Worm (Caenorhabditis elegans) whole organism, young adult: ENCODE measurements around the gene pigg-1.

Experiments
- F33H1.4 ChIP-seq: fragments of 200-800 bp; sonication (Bioruptor generic); IDR thresholded peaks from 2 replicates; pipeline ENCODE4 v1.3.6; 2022; ENCODE audit warnings: missing genetic modification reagents, missing genetic modification characterization, missing compliant biosample characterization
- F37B4.10 ChIP-seq: fragments of 200-800 bp; sonication (Bioruptor generic); IDR thresholded peaks from 2 replicates; pipeline ENCODE4 v1.3.6; 2022; ENCODE audit warnings: missing genetic modification characterization, missing compliant biosample characterization
- F49E8.2 ChIP-seq: sonication (generic microtip); optimal IDR thresholded peaks from 3 replicates; lab custom pipeline; 2017; ENCODE audit warnings: missing genetic modification characterization, mild to moderate bottlenecking, missing compliant biosample characterization, antibody characterized with exemption, moderate library complexity; ENCODE audit not compliant: insufficient read depth
- F52B5.7 ChIP-seq: sonication (generic microtip); optimal IDR thresholded peaks from 2 replicates; lab custom pipeline; 2016; ENCODE audit warnings: mild to moderate bottlenecking, missing genetic modification characterization, missing compliant biosample characterization
- F57A8.1 ChIP-seq: fragments of 200-800 bp; sonication (Bioruptor generic); optimal IDR thresholded peaks from 2 replicates; lab custom pipeline; 2018; ENCODE audit warnings: mild to moderate bottlenecking, missing genetic modification characterization, moderate library complexity, missing compliant biosample characterization
- F57C9.4 ChIP-seq: sonication (generic microtip); optimal IDR thresholded peaks from 2 replicates; lab custom pipeline; 2017; ENCODE audit warnings: mild to moderate bottlenecking, missing genetic modification characterization, missing compliant biosample characterization
- K11D2.4 ChIP-seq: fragments of 200-800 bp; sonication (Bioruptor generic); IDR thresholded peaks from 2 replicates; pipeline ENCODE4 v1.3.6; 2022; ENCODE audit warnings: missing genetic modification reagents, missing genetic modification characterization, missing compliant biosample characterization
- T26A5.8 ChIP-seq: sonication (generic microtip); optimal IDR thresholded peaks from 2 replicates; lab custom pipeline; 2016; ENCODE audit warnings: missing genetic modification characterization, missing compliant biosample characterization
- Y53F4B.3 ChIP-seq: fragments of 200-800 bp; sonication (Bioruptor generic); IDR thresholded peaks from 2 replicates; pipeline ENCODE4 v1.3.6; 2022; ENCODE audit warnings: missing genetic modification reagents, missing genetic modification characterization, missing compliant biosample characterization
- Y53G8AR.9 ChIP-seq: fragments of 200-800 bp; sonication (Bioruptor generic); conservative IDR thresholded peaks from 2 replicates; pipeline ENCODE4 v1.3.6; 2022; ENCODE audit warnings: missing genetic modification reagents, missing genetic modification characterization, missing compliant biosample characterization
- ZK185.1 ChIP-seq: sonication (generic microtip); optimal IDR thresholded peaks from 2 replicates; lab custom pipeline; 2016; ENCODE audit warnings: mild to moderate bottlenecking, missing genetic modification characterization, missing compliant biosample characterization; ENCODE audit not compliant: poor library complexity, severe bottlenecking
- akir-1 ChIP-seq: fragments of 200-800 bp; sonication (Bioruptor generic); optimal IDR thresholded peaks from 2 replicates; lab custom pipeline; 2018; ENCODE audit warnings: mild to moderate bottlenecking, missing genetic modification characterization, moderate library complexity, missing compliant biosample characterization
- aptf-2 ChIP-seq: fragments of 200-800 bp; sonication (Bioruptor generic); conservative IDR thresholded peaks from 2 replicates; pipeline ENCODE4 v1.3.6; 2022; ENCODE audit warnings: missing genetic modification reagents, missing genetic modification characterization, missing compliant biosample characterization
- atf-7 ChIP-seq: sonication (generic microtip); optimal IDR thresholded peaks from 2 replicates; lab custom pipeline; 2017; ENCODE audit warnings: mild to moderate bottlenecking, missing genetic modification characterization, missing compliant biosample characterization
- attf-3 ChIP-seq: fragments of 200-800 bp; sonication (Bioruptor generic); conservative IDR thresholded peaks from 2 replicates; pipeline ENCODE4 v1.3.6; 2022; ENCODE audit warnings: missing genetic modification reagents, missing genetic modification characterization, missing compliant biosample characterization
- attf-5 ChIP-seq: fragments of 200-800 bp; sonication (Bioruptor generic); optimal IDR thresholded peaks from 2 replicates; lab custom pipeline; 2018; ENCODE audit warnings: mild to moderate bottlenecking, missing genetic modification characterization, missing compliant biosample characterization
- attf-6 ChIP-seq: fragments of 200-800 bp; sonication (Bioruptor generic); IDR thresholded peaks from 2 replicates; pipeline ENCODE4 v1.3.6; 2022; ENCODE audit warnings: missing genetic modification reagents, missing genetic modification characterization, missing compliant biosample characterization
- ceh-100 ChIP-seq: fragments of 200-800 bp; sonication (Bioruptor generic); IDR thresholded peaks from 2 replicates; pipeline ENCODE4 v1.3.6; 2022; ENCODE audit warnings: missing genetic modification reagents, missing genetic modification characterization, missing compliant biosample characterization
- ceh-58 ChIP-seq: fragments of 200-800 bp; sonication (Bioruptor generic); IDR thresholded peaks from 2 replicates; pipeline ENCODE4 v1.3.6; 2022; ENCODE audit warnings: missing genetic modification characterization, missing compliant biosample characterization
- ceh-79 ChIP-seq: sonication (generic microtip); optimal IDR thresholded peaks from 2 replicates; lab custom pipeline; 2017; ENCODE audit warnings: mild to moderate bottlenecking, missing genetic modification characterization, missing compliant biosample characterization
- ceh-91 ChIP-seq: fragments of 200-800 bp; sonication (Bioruptor generic); IDR thresholded peaks from 2 replicates; pipeline ENCODE4 v1.3.6; 2022; ENCODE audit warnings: missing genetic modification reagents, missing genetic modification characterization, missing compliant biosample characterization
- die-1 ChIP-seq: sonication (generic microtip); optimal IDR thresholded peaks from 2 replicates; lab custom pipeline; 2016; ENCODE audit warnings: missing genotype, mild to moderate bottlenecking, missing genetic modification characterization, missing compliant biosample characterization
- dpl-1 ChIP-seq: fragments of 150-350 bp; optimal IDR thresholded peaks from 2 replicates; lab custom pipeline; 2014; ENCODE audit warnings: missing biosample characterization, missing genetic modification reagents, missing genetic modification characterization
- egl-44 ChIP-seq: fragments of 200-800 bp; sonication (Bioruptor generic); IDR thresholded peaks from 2 replicates; pipeline ENCODE4 v1.3.6; 2022; ENCODE audit warnings: missing genetic modification reagents, missing genetic modification characterization, missing compliant biosample characterization
- egrh-3 ChIP-seq: fragments of 200-800 bp; sonication (Bioruptor generic); IDR thresholded peaks from 2 replicates; pipeline ENCODE4 v1.3.6; 2022; ENCODE audit warnings: missing genetic modification reagents, missing genetic modification characterization, missing compliant biosample characterization
- hmg-1.2 ChIP-seq: fragments of 200-800 bp; sonication (Bioruptor generic); IDR thresholded peaks from 2 replicates; pipeline ENCODE4 v1.3.6; 2022; ENCODE audit warnings: missing genetic modification reagents, missing genetic modification characterization, missing compliant biosample characterization
- lag-1 ChIP-seq: fragments of 200-800 bp; sonication (Bioruptor generic); IDR thresholded peaks from 2 replicates; pipeline ENCODE4 v1.3.6; 2022; ENCODE audit warnings: missing genetic modification reagents, missing genetic modification characterization, missing compliant biosample characterization
- let-526 ChIP-seq: fragments of 200-800 bp; sonication (Bioruptor generic); IDR thresholded peaks from 2 replicates; pipeline ENCODE4 v1.3.6; 2022; ENCODE audit warnings: missing genetic modification reagents, missing genetic modification characterization, missing compliant biosample characterization
- lin-26 ChIP-seq: fragments of 200-800 bp; sonication (Bioruptor generic); IDR thresholded peaks from 2 replicates; pipeline ENCODE4 v1.3.6; 2022; ENCODE audit warnings: missing genetic modification reagents, missing genetic modification characterization, missing compliant biosample characterization
- lin-54 ChIP-seq: fragments of 200-800 bp; sonication (Bioruptor generic); optimal IDR thresholded peaks from 2 replicates; lab custom pipeline; 2018; ENCODE audit warnings: mild to moderate bottlenecking, missing genetic modification characterization, missing compliant biosample characterization
- lir-1 ChIP-seq: fragments of 200-800 bp; sonication (Bioruptor generic); conservative IDR thresholded peaks from 2 replicates; pipeline ENCODE4 v1.3.6; 2022; ENCODE audit warnings: missing genetic modification reagents, missing genetic modification characterization, missing compliant biosample characterization
- madf-3 ChIP-seq: fragments of 200-800 bp; sonication (Bioruptor generic); IDR thresholded peaks from 2 replicates; pipeline ENCODE4 v1.3.6; 2022; ENCODE audit warnings: missing genetic modification reagents, missing genetic modification characterization, missing compliant biosample characterization
- nfyb-1 ChIP-seq: fragments of 200-800 bp; sonication (Bioruptor generic); IDR thresholded peaks from 2 replicates; pipeline ENCODE4 v1.3.6; 2022; ENCODE audit warnings: missing genetic modification reagents, missing genetic modification characterization, missing compliant biosample characterization
- nhr-120 ChIP-seq: fragments of 200-800 bp; sonication (Bioruptor generic); IDR thresholded peaks from 2 replicates; pipeline ENCODE4 v1.3.6; 2022; ENCODE audit warnings: missing genetic modification characterization, missing compliant biosample characterization
- nhr-90 ChIP-seq: sonication (generic microtip); optimal IDR thresholded peaks from 2 replicates; lab custom pipeline; 2016; ENCODE audit warnings: missing genotype, mild to moderate bottlenecking, missing genetic modification characterization, missing compliant biosample characterization
- sea-2 ChIP-seq: fragments of 200-800 bp; sonication (Bioruptor generic); IDR thresholded peaks from 2 replicates; pipeline ENCODE4 v1.3.6; 2022; ENCODE audit warnings: missing genetic modification characterization, missing compliant biosample characterization
- tlf-1 ChIP-seq: fragments of 200-800 bp; sonication (Bioruptor generic); optimal IDR thresholded peaks from 2 replicates; lab custom pipeline; 2018; ENCODE audit warnings: mild to moderate bottlenecking, missing genetic modification characterization, missing compliant biosample characterization
- unc-62 ChIP-seq: fragments of 150-350 bp; optimal IDR thresholded peaks from 2 replicates; lab custom pipeline; 2014; ENCODE audit warnings: missing biosample characterization, missing genetic modification reagents, missing genetic modification characterization
- zim-3 ChIP-seq: sonication (generic microtip); optimal IDR thresholded peaks from 2 replicates; lab custom pipeline; 2017; ENCODE audit warnings: mild to moderate bottlenecking, missing genetic modification characterization, moderate library complexity, missing compliant biosample characterization
- ztf-18 ChIP-seq: sonication (generic microtip); optimal IDR thresholded peaks from 2 replicates; lab custom pipeline; 2016; ENCODE audit warnings: missing genotype, mild to moderate bottlenecking, missing genetic modification characterization, missing compliant biosample characterization
- ztf-25 ChIP-seq: fragments of 200-800 bp; sonication (Bioruptor generic); IDR thresholded peaks from 2 replicates; pipeline ENCODE4 v1.3.6; 2022; ENCODE audit warnings: missing genetic modification reagents, missing genetic modification characterization, missing compliant biosample characterization

pigg-1 gene

DNA sequence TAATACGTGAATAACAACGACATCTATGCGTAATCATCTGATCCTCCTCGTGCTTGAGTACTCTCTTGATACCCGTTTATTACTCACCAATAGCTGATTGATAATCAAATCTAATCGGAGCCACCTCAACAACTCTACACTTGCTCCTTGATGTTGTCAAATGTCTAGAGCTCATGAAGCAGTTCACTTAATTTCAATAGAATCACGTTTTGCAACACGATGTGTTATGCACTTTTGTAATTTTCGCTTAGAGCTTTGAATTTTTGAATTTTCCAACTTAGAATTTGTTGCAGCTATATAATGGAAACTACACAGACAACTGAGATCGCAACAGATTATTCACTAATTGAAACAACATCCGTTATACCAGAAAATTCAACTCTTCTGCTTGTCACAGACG is 12.4 kb upstream of the pigg-1 start, which contains the start of gene T22C8.1:
T22C8.1 (plus strand) TSS at position 301 of the 400 bp plus-strand sequence.
- no peak for TF ChIP-seq attf-3
- TF ChIP-seq die-1 (tag; lab: Kevin White, UChicago): no peak
- no peak for TF ChIP-seq egl-44 (GFP tag; lab: Robert Waterston, UW)
- no peak for TF ChIP-seq madf-3 (GFP tag; lab: Robert Waterston, UW)
- TF ChIP-seq akir-1 (GFP tag; lab: Kevin White, UChicago): no peak
- TF ChIP-seq egrh-3: no peak
- no peak for TF ChIP-seq zim-3
- no peak for TF ChIP-seq lir-1
- TF ChIP-seq ZK185.1: no peak
- no peak for TF ChIP-seq nhr-90 (tag; lab: Kevin White, UChicago)
- no peak for TF ChIP-seq nfyb-1
- TF ChIP-seq tlf-1: no peak
- TF ChIP-seq ztf-18 (tag; lab: Kevin White, UChicago): no peak
- TF ChIP-seq nhr-120: no peak
- no peak for TF ChIP-seq attf-5 (GFP tag; lab: Kevin White, UChicago)
- TF ChIP-seq dpl-1 (GFP tag; lab: Kevin White, UChicago): no peak
- TF ChIP-seq F57C9.4 (tag; lab: Kevin White, UChicago): no peak
- no peak for TF ChIP-seq F33H1.4 (GFP tag; lab: Robert Waterston, UW)

DNA sequence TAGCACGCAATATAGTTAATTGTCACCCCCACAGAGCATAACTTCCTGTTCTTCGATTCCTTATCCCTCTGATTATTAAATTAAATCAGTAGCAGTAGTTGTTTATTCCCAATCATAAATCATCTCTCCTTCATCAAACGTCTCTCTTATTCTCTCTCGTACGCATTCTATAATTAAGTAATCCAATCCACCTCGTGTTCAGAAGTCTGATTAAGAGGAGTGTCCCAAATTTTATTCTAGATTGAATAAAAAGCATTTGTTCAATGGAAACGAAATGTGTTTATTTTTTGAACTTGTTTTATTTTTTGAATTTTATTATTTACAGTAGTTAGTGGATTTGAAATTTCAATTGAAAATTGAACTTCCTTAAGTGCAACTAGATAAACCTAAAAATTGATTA is 11.3 kb upstream of the pigg-1 start:
- no peak for TF ChIP-seq let-526 (GFP tag; lab: Robert Waterston, UW)
- no peak for TF ChIP-seq sea-2 (GFP tag; lab: Robert Waterston, UW)
- no peak for TF ChIP-seq F57A8.1
- TF ChIP-seq ceh-91 (GFP tag; lab: Robert Waterston, UW): no peak
- TF ChIP-seq K11D2.4 (GFP tag; lab: Robert Waterston, UW): no peak
- no peak for TF ChIP-seq lin-26 (GFP tag; lab: Robert Waterston, UW)
- TF ChIP-seq ceh-79 (tag; lab: Kevin White, UChicago): no peak
- no peak for TF ChIP-seq T26A5.8 (tag; lab: Kevin White, UChicago)
- TF ChIP-seq, all 124 proteins: peak for 0

DNA sequence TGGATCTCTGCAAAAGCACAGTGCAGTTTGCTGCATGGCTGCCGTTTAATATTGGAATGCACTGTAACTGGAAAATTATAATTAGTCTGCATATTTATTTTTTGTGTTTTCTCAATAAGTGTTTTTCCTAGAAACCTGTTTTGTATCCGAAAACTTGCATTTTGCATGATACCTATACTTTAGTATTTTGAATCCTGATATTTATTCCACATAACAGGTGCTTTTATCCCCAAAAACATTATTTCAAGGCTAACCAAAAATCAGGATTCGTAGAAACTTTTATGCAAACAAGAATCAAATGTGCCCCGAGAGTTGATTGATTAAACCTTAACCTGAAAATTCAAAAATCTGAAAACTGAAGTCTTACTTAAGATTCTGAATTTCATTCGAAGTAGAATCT is 10.5 kb upstream of the pigg-1 start:
- no peak for TF ChIP-seq aptf-2 (GFP tag; lab: Robert Waterston, UW)
- TF ChIP-seq hmg-1.2 (GFP tag; lab: Robert Waterston, UW): no peak
- no peak for TF ChIP-seq Y53F4B.3 (GFP tag; lab: Robert Waterston, UW)
- TF ChIP-seq ztf-25 (GFP tag; lab: Robert Waterston, UW): no peak
- TF ChIP-seq F52B5.7 (tag; lab: Kevin White, UChicago): no peak
- no peak for TF ChIP-seq ceh-100
- no peak for TF ChIP-seq F37B4.10 (GFP tag; lab: Robert Waterston, UW)
- no peak for TF ChIP-seq F49E8.2 (tag; lab: Kevin White, UChicago)
- TF ChIP-seq ceh-58 (GFP tag; lab: Robert Waterston, UW): no peak
- TF ChIP-seq unc-62: no peak
- TF ChIP-seq atf-7 (tag; lab: Kevin White, UChicago): no peak
- no peak for TF ChIP-seq Y53G8AR.9 (GFP tag; lab: Robert Waterston, UW)
- TF ChIP-seq nhr-120: no peak
- TF ChIP-seq lin-54 (GFP tag; lab: Kevin White, UChicago): no peak
- no peak for TF ChIP-seq lag-1 (GFP tag; lab: Robert Waterston, UW)
- TF ChIP-seq attf-6: no peak
